Worm (Caenorhabditis elegans): ENCODE data around the gene F13B6.1.

F13B6.1 gene

DNA sequence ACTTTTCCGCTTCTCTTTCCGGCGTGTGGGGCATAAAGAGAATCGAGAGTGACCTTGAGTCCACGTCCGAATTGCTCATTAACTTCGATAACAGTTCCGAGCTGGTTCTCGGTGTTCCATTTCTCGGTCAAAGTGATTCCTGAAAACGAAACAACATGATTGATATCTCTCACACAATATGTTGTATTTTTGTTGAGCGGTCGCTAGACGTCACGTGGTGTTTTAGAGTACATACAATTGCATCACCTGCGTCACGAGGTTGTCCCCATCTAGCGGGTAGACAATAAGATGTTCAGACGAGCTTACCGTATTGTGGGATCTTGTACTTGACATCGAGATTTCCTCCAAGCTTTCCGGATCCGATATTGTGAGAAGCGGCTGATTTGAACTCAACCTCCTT, 51.0 kb downstream of the F13B6.1 start:
- TF ChIP-seq him-1 (tag; optimal IDR thresholded peaks at IDR 0.05) (no peak), dao-5 (tag; optimal IDR thresholded peaks at IDR 0.05) (no peak), W03F9.2 (tag; optimal IDR thresholded peaks at IDR 0.05) (no peak)

Measured in whole organism, L4/young adult.